Fruit fly (Drosophila melanogaster): Measurements from ENCODE around the gene CG6974.
A peak's percentile ranks its signal among the peaks of the same experiment; 100 is the strongest.

Gene CG6974

dm6 chr3R:15117765-15118164 is 38.7 kb upstream of the CG6974 start (continued):
- TF ChIP-seq fd102C (GFP tag; optimal IDR thresholded peaks at IDR 0.05) (no peak), CG32532 (GFP tag; IDR thresholded peaks at IDR 0.05) (no peak), E2f1 (GFP tag; IDR thresholded peaks at IDR 0.05) (no peak), Pdp1 (GFP tag; optimal IDR thresholded peaks at IDR 0.05) (no peak), CG2678 (tag; optimal IDR thresholded peaks at IDR 0.05) (peak; percentile 64), Poxn (GFP tag; IDR thresholded peaks at IDR 0.05) (no peak), mld (GFP tag; IDR thresholded peaks at IDR 0.05; ENCODE audit: partially characterized antibody) (no peak), bcd (GFP tag; optimal IDR thresholded peaks at IDR 0.05) (peak; percentile 4), unc-4 (GFP tag; IDR thresholded peaks at IDR 0.05; ENCODE audit: partially characterized antibody) (no peak), sima (GFP tag; optimal IDR thresholded peaks at IDR 0.05) (no peak), Lhr (GFP tag; optimal IDR thresholded peaks at IDR 0.05) (no peak), CG4282 (GFP tag; optimal IDR thresholded peaks at IDR 0.05) (no peak), tup (GFP tag; optimal IDR thresholded peaks at IDR 0.05) (no peak), CG8388 (GFP tag; optimal IDR thresholded peaks at IDR 0.05) (peak; percentile 38), CG13123 (GFP tag; optimal IDR thresholded peaks at IDR 0.05) (no peak), CG10979 (tag; optimal IDR thresholded peaks at IDR 0.05) (peak; percentile 33), insv (GFP tag; optimal IDR thresholded peaks at IDR 0.05) (no peak), Nf-YB (GFP tag; optimal IDR thresholded peaks at IDR 0.05) (no peak), fru (optimal IDR thresholded peaks at IDR 0.05) (no peak), dati (GFP tag; IDR thresholded peaks at IDR 0.05) (no peak), CG17186 (GFP tag; optimal IDR thresholded peaks at IDR 0.05) (no peak), unpg (GFP tag; optimal IDR thresholded peaks at IDR 0.05) (peak; percentile 58), HHEX (GFP tag; optimal IDR thresholded peaks at IDR 0.05) (no peak), en (GFP tag; optimal IDR thresholded peaks at IDR 0.05) (no peak), CG8765 (GFP tag; IDR thresholded peaks at IDR 0.05) (no peak), CG10147 (GFP tag; optimal IDR thresholded peaks at IDR 0.05) (no peak), Bgb (GFP tag; IDR thresholded peaks at IDR 0.05; ENCODE audit: partially characterized antibody) (no peak), caup (GFP tag; optimal IDR thresholded peaks at IDR 0.05; ENCODE audit: severe bottlenecking) (no peak), tx (GFP tag; optimal IDR thresholded peaks at IDR 0.05) (no peak), gcm2 (GFP tag; optimal IDR thresholded peaks at IDR 0.05) (no peak), Abd-B (GFP tag; optimal IDR thresholded peaks at IDR 0.05) (no peak), sr (GFP tag; IDR thresholded peaks at IDR 0.05) (no peak), pros (GFP tag; optimal IDR thresholded peaks at IDR 0.05) (no peak), ssp (GFP tag; IDR thresholded peaks at IDR 0.05) (no peak), psq (GFP tag; optimal IDR thresholded peaks at IDR 0.05) (no peak), org-1 (GFP tag; optimal IDR thresholded peaks at IDR 0.05) (no peak), hth (optimal IDR thresholded peaks at IDR 0.05) (no peak), abd-A (tag; optimal IDR thresholded peaks at IDR 0.05) (peak; percentile 66), sim (GFP tag; IDR thresholded peaks at IDR 0.05) (no peak), CG12071 (GFP tag; optimal IDR thresholded peaks at IDR 0.05) (no peak), MTF-1 (GFP tag; optimal IDR thresholded peaks at IDR 0.05; ENCODE audit: borderline replicate concordance) (no peak), eyg (GFP tag; optimal IDR thresholded peaks at IDR 0.05) (no peak), Deaf1 (tag; optimal IDR thresholded peaks at IDR 0.05) (peak; percentile 30), Bdp1 (GFP tag; optimal IDR thresholded peaks at IDR 0.05) (no peak), trem (tag; optimal IDR thresholded peaks at IDR 0.05) (no peak), gsb (GFP tag; IDR thresholded peaks at IDR 0.05) (no peak), CG6765 (GFP tag; optimal IDR thresholded peaks at IDR 0.05) (no peak), fd64A (GFP tag; optimal IDR thresholded peaks at IDR 0.05) (no peak), CG10209 (GFP tag; optimal IDR thresholded peaks at IDR 0.05) (no peak), PHDP (tag; optimal IDR thresholded peaks at IDR 0.05) (peak; percentile 56), NfI (GFP tag; optimal IDR thresholded peaks at IDR 0.05) (peak; percentile 10)

All from whole organism, embryonic.